Fruit fly (Drosophila melanogaster) whole organism, wandering third instar larva: ENCODE results near the gene Ptp61F.

Source experiments
- Abd-B ChIP-seq: fragments of >200 bp; optimal IDR thresholded peaks from 2 replicates; lab custom pipeline; 2017; ENCODE audit warnings: missing biosample characterization, missing genetic modification characterization
- CrebA ChIP-seq: fragments of 200-800 bp; sonication (Bioruptor generic); optimal IDR thresholded peaks from 2 replicates; lab custom pipeline; 2016; ENCODE audit warnings: missing biosample characterization, mild to moderate bottlenecking, missing genetic modification characterization, borderline replicate concordance
- Dfd ChIP-seq: fragments of >200 bp; optimal IDR thresholded peaks from 2 replicates; lab custom pipeline; 2017; ENCODE audit warnings: missing biosample characterization, missing genetic modification characterization
- Dif ChIP-seq: fragments of 200-275, 200-300 bp; sonication (Bioruptor generic); optimal IDR thresholded peaks from 2 replicates; lab custom pipeline; 2018; ENCODE audit warnings: missing biosample characterization, missing genetic modification characterization; ENCODE audit not compliant: partially characterized antibody
- GATAd ChIP-seq: sonication (Bioruptor generic); optimal IDR thresholded peaks from 2 replicates; lab custom pipeline; 2016; ENCODE audit warnings: missing biosample characterization, missing genetic modification characterization
- HLH106 ChIP-seq: fragments of 200-800 bp; optimal IDR thresholded peaks from 3 replicates; lab custom pipeline; 2019; ENCODE audit warnings: missing biosample characterization, mild to moderate bottlenecking, missing genetic modification characterization, moderate library complexity
- Hnf4 ChIP-seq: fragments of 200-800 bp; sonication (Bioruptor generic); optimal IDR thresholded peaks from 2 replicates; lab custom pipeline; 2016; ENCODE audit warnings: missing biosample characterization, mild to moderate bottlenecking, missing genetic modification characterization
- Hr78 ChIP-seq: fragments of >200 bp; optimal IDR thresholded peaks from 2 replicates; lab custom pipeline; 2017; ENCODE audit warnings: missing biosample characterization, missing genetic modification characterization
- Jra ChIP-seq: sonication (Bioruptor generic); optimal IDR thresholded peaks from 2 replicates; lab custom pipeline; 2016; ENCODE audit warnings: missing biosample characterization, missing genetic modification characterization
- Myc ChIP-seq: fragments of >200 bp; optimal IDR thresholded peaks from 2 replicates; lab custom pipeline; 2017
- OdsH ChIP-seq: fragments of 200-800 bp; sonication (Bioruptor generic); optimal IDR thresholded peaks from 2 replicates; lab custom pipeline; 2016; ENCODE audit warnings: missing biosample characterization, mild to moderate bottlenecking, missing genetic modification characterization
- Rel ChIP-seq, 2 experiments: fragments of 200-800 bp; sonication (Bioruptor generic) in 1 of 2; optimal IDR thresholded peaks; 2 replicates in 1 of 2; 3 replicates in 1 of 2; lab custom pipeline; 2016 to 2019; ENCODE audit warnings: mild to moderate bottlenecking in 2 of 2, missing biosample characterization in 2 of 2, missing genetic modification characterization in 2 of 2, moderate library complexity in 1 of 2
- Sp1 ChIP-seq: fragments of 200-800 bp; sonication (Bioruptor generic); optimal IDR thresholded peaks from 3 replicates; lab custom pipeline; 2019; ENCODE audit warnings: missing biosample characterization, mild to moderate bottlenecking, missing genetic modification characterization, moderate library complexity
- Vsx2 ChIP-seq: fragments of 200-300, 225-300 bp; sonication (Bioruptor generic); optimal IDR thresholded peaks from 2 replicates; lab custom pipeline; 2018; ENCODE audit warnings: missing biosample characterization, missing genetic modification characterization; ENCODE audit not compliant: partially characterized antibody
- br ChIP-seq: fragments of 200-800 bp; sonication (Bioruptor generic); optimal IDR thresholded peaks from 2 replicates; lab custom pipeline; 2016; ENCODE audit warnings: missing biosample characterization, missing genetic modification characterization
- brk ChIP-seq: fragments of 200-800 bp; sonication (Bioruptor generic); optimal IDR thresholded peaks from 2 replicates; lab custom pipeline; 2016; ENCODE audit warnings: missing biosample characterization, mild to moderate bottlenecking, missing genetic modification characterization
- dmrt93B ChIP-seq: fragments of 200-800 bp; sonication (Bioruptor generic); optimal IDR thresholded peaks from 2 replicates; lab custom pipeline; 2018; ENCODE audit warnings: missing biosample characterization, mild to moderate bottlenecking, missing genetic modification characterization
- ey ChIP-seq: fragments of 200-800 bp; sonication (Bioruptor generic); optimal IDR thresholded peaks from 2 replicates; lab custom pipeline; 2016; ENCODE audit warnings: missing biosample characterization, missing genetic modification characterization
- foxo ChIP-seq, 2 experiments: fragments of 200-800 bp; sonication (Bioruptor generic); optimal IDR thresholded peaks; 2 replicates in 1 of 2; 3 replicates in 1 of 2; lab custom pipeline; 2016 to 2017; ENCODE audit warnings: missing biosample characterization in 2 of 2, missing genetic modification characterization in 2 of 2
- fru ChIP-seq: fragments of 200-800 bp; sonication (Bioruptor generic); optimal IDR thresholded peaks from 3 replicates; lab custom pipeline; 2016; ENCODE audit warnings: missing biosample characterization, mild to moderate bottlenecking, missing genetic modification characterization
- h ChIP-seq: fragments of 200-800 bp; sonication (Bioruptor generic); optimal IDR thresholded peaks from 3 replicates; lab custom pipeline; 2016; ENCODE audit warnings: missing biosample characterization, mild to moderate bottlenecking, missing genetic modification characterization
- lola ChIP-seq: fragments of >200 bp; optimal IDR thresholded peaks from 2 replicates; lab custom pipeline; 2017; ENCODE audit warnings: missing biosample characterization, missing genetic modification characterization
- pan ChIP-seq: fragments of >200 bp; optimal IDR thresholded peaks from 2 replicates; lab custom pipeline; 2017
- sage ChIP-seq: fragments of 200-800 bp; sonication (Bioruptor generic); optimal IDR thresholded peaks from 2 replicates; lab custom pipeline; 2016; ENCODE audit warnings: missing biosample characterization, mild to moderate bottlenecking, missing genetic modification characterization
- sv ChIP-seq: fragments of 200-800 bp; sonication (Bioruptor generic); optimal IDR thresholded peaks from 3 replicates; lab custom pipeline; 2016; ENCODE audit warnings: missing biosample characterization, missing genetic modification characterization
- tai ChIP-seq: sonication (Bioruptor generic); optimal IDR thresholded peaks from 2 replicates; lab custom pipeline; 2016; ENCODE audit warnings: missing biosample characterization, missing genetic modification characterization
- usp ChIP-seq: fragments of >200 bp; optimal IDR thresholded peaks from 2 replicates; lab custom pipeline; 2017; ENCODE audit warnings: missing biosample characterization, missing genetic modification characterization

The Ptp61F gene

DNA sequence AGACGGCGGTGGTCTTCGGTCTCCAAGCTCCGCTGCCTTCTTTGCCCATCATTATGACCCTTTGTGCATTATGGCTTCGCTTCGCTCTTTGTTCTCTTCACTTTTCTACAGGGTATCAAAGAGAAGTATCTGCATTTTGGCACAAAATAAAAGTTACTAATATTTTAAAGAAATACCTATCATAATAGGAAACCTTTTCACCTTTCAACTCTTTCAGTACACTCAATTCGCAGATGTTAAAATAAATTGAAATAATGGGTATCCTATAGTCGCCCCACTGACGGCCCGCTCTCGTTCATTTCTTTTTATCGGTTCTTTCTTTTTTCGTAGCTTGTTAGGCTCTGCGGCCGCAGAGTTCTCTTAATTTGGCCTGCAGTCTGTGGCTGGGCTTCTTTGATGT, 32.2 kb downstream of the Ptp61F start (continued):
- TF ChIP-seq lola (GFP tag; lab: Kevin White, UChicago), result no peak

DNA sequence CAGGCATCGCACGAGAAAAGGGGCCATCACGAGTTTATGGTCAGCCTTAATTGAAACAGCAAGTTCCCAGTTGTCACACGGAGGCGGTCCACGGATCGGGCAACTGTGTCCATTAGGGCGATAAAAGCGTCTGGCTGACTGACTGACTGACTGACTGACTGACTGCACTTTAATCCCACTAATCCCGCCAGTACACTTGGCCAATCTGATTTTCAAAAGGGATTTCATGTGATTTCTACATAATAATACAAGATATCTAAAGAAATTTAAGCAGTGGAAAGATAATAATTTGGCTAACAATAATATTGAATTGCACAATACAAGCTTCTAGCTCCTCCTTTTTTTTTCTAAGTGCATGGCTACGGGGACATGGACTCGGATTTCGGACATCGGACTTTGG, 32.7 kb downstream of the Ptp61F start:
- peak; percentile 37 for TF ChIP-seq h (GFP tag; lab: Kevin White, UChicago)
- no peak for TF ChIP-seq CrebA (GFP tag; lab: Kevin White, UChicago)
- TF ChIP-seq foxo (GFP tag; optimal IDR thresholded peaks at IDR 0.05; lab: Kevin White, UChicago), result peak in 1 of 2 experiments; percentile 26
- TF ChIP-seq Dfd (GFP tag; lab: Kevin White, UChicago), result no peak
- peak; percentile 37 for TF ChIP-seq Hnf4 (GFP tag; lab: Kevin White, UChicago)
- TF ChIP-seq HLH106 (tag; lab: Kevin White, UChicago), result peak; percentile 43
- no peak for TF ChIP-seq tai (GFP tag; lab: Kevin White, UChicago)
- TF ChIP-seq sv (GFP tag; lab: Kevin White, UChicago), result no peak

DNA sequence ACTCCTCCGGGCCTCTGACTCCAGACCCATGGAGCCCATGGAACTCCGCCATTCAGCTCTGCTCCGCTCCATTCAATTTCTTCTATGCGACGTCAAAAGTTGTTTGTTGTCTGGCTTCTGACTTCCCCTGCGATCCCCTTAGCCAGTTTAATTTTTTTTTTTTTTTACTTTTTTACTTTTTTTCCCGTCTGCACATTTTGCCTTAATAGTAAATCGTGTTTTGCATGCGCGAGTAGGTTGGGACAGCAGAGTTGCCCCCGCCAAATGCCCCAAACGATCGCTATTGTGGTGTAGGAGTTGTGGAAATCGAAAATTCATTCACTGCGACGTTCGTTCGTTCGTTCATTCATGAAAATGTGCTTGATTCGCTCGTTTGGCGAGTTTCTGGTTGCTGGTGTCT, 34.1 kb downstream of the Ptp61F start:
- no peak for TF ChIP-seq HLH106 (tag; lab: Kevin White, UChicago)
- no peak for TF ChIP-seq dmrt93B (GFP tag; lab: Kevin White, UChicago)
- TF ChIP-seq lola (GFP tag; lab: Kevin White, UChicago), result no peak
- TF ChIP-seq Myc, result no peak
- TF ChIP-seq sage (GFP tag; lab: Kevin White, UChicago), result no peak
- no peak for TF ChIP-seq tai (GFP tag; lab: Kevin White, UChicago)
- TF ChIP-seq sv (GFP tag; lab: Kevin White, UChicago), result no peak
- TF ChIP-seq br (GFP tag; lab: Kevin White, UChicago), result no peak
- no peak for TF ChIP-seq usp (GFP tag; lab: Kevin White, UChicago)
- TF ChIP-seq ey (GFP tag; lab: Kevin White, UChicago), result no peak
- TF ChIP-seq Hr78 (GFP tag; lab: Kevin White, UChicago), result no peak
- TF ChIP-seq Sp1 (GFP tag; lab: Kevin White, UChicago), result no peak

DNA sequence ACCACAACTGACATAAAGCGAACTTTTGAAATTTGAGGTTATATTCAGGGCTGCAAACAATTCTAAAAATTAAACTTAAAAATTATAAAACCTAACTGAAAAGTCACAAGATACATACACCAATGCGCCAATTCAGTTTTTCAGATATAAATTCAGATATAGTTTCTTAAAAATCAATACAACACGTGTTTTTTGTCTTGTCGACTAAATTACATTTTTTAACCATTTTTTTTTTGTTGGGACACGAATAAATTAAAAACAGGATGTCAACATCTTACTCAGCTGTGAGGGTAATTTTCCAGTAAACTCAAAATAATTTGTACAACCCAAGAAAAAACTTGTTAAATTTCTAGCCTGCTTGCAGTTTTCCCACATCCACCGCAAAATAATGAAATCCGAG, 37.3 kb downstream of the Ptp61F start, which contains the start of gene SA2:
Gene SA2, minus strand, starts transcription at position 101 of the 400 bp plus-strand sequence.
- TF ChIP-seq Hnf4 (GFP tag; lab: Kevin White, UChicago) (no peak), Rel (GFP tag; optimal IDR thresholded peaks at IDR 0.05; lab: Kevin White, UChicago) (no peak), Rel (tag; optimal IDR thresholded peaks at IDR 0.05; lab: Kevin White, UChicago) (no peak), br (GFP tag; lab: Kevin White, UChicago) (no peak), Dfd (GFP tag; lab: Kevin White, UChicago) (no peak), lola (GFP tag; lab: Kevin White, UChicago) (no peak), tai (GFP tag; lab: Kevin White, UChicago) (no peak), Hr78 (GFP tag; lab: Kevin White, UChicago) (no peak), Dif (GFP tag; lab: Kevin White, UChicago) (no peak), Myc (no peak), GATAd (GFP tag; lab: Kevin White, UChicago) (no peak), Vsx2 (GFP tag; lab: Kevin White, UChicago) (no peak)

DNA sequence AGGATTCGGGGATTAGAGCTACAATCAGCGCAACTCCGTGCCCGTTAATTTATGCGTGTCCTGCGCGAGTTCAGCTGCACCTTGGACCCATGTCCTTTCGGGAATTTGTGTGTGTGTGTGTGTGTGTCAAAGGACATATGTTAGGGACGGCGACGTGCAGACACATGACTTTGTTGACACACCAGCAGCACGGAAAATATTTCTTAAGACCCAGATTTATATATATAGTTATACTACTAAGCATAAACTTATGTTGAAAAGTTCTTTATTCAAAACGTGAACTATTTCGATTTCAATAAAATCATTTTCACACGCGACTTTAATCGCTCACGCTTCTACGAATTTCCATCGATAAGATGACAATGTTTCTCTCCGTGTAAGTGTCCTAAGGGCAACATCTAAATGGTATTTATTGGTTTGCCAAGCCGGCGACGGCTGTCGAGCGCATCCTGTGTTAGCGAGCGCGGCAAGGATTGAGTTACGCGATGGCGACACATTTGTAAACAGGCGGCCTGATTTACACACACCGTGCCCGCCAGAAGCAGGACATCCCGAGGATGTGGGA, 43.5 kb downstream of the Ptp61F start:
- no peak for TF ChIP-seq HLH106 (tag; lab: Kevin White, UChicago)
- TF ChIP-seq Jra, result no peak
- TF ChIP-seq brk, result no peak
- no peak for TF ChIP-seq OdsH
- TF ChIP-seq usp (GFP tag; lab: Kevin White, UChicago), result no peak

DNA sequence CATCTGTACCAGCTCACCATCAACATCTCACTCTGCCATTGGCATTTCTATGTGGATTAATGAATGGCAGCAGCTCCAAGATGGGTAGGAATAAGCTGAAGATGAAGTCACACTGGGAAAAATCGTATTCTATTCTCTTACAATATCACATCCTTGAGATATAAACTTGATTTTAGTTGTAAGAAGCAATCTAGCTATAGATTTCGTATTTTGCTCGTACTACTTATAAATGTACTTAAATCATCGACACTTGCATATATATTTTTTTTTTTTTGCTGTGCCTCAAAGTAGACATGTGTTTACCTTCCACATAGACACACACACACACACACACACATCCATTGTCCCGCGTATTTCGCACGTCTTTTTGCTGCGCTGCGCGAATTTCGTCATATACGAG, 50.6 kb downstream of the Ptp61F start:
- no peak for TF ChIP-seq usp (GFP tag; lab: Kevin White, UChicago)
- TF ChIP-seq dmrt93B (GFP tag; lab: Kevin White, UChicago), result no peak
- no peak for TF ChIP-seq foxo (GFP tag; optimal IDR thresholded peaks at IDR 0.05; lab: Kevin White, UChicago)
- no peak for TF ChIP-seq OdsH
- TF ChIP-seq sv (GFP tag; lab: Kevin White, UChicago), result no peak
- TF ChIP-seq Hr78 (GFP tag; lab: Kevin White, UChicago), result no peak
- no peak for TF ChIP-seq pan (lab: Kevin White, UChicago)
- TF ChIP-seq Abd-B (GFP tag; lab: Kevin White, UChicago), result no peak
- no peak for TF ChIP-seq fru
- TF ChIP-seq tai (GFP tag; lab: Kevin White, UChicago), result no peak
